Fruit fly (Drosophila melanogaster) whole organism, embryonic: ENCODE measurements around the gene hook.

Experiments
- Adf1 ChIP-seq: fragments of 200-800 bp; sonication (Bioruptor generic); IDR thresholded peaks from 2 replicates; pipeline ENCODE4 v1.3.6; 2022; ENCODE audit warnings: missing biosample characterization, missing genetic modification characterization
- Antp ChIP-seq: fragments of 200-800 bp; sonication (Bioruptor generic); optimal IDR thresholded peaks from 3 replicates; lab custom pipeline; 2016; ENCODE audit warnings: missing biosample characterization, missing genetic modification characterization
- CG10431 ChIP-seq: fragments of 200-800 bp; sonication (Bioruptor generic); optimal IDR thresholded peaks from 3 replicates; lab custom pipeline; 2018; ENCODE audit warnings: missing biosample characterization, mild to moderate bottlenecking, missing genetic modification characterization
- CG11504 ChIP-seq: fragments of 200-800 bp; sonication (Bioruptor generic); optimal IDR thresholded peaks from 3 replicates; lab custom pipeline; 2019; ENCODE audit warnings: missing biosample characterization, mild to moderate bottlenecking, missing genetic modification characterization, moderate library complexity
- CG12236 ChIP-seq: fragments of 200-800 bp; sonication (Bioruptor generic); optimal IDR thresholded peaks from 2 replicates; lab custom pipeline; 2016; ENCODE audit warnings: missing biosample characterization, missing genetic modification characterization
- CG12391 ChIP-seq: fragments of 200-800 bp; sonication (Bioruptor generic); optimal IDR thresholded peaks from 3 replicates; lab custom pipeline; 2018; ENCODE audit warnings: missing biosample characterization, mild to moderate bottlenecking, missing genetic modification characterization, moderate library complexity
- CG13624 ChIP-seq: fragments of 200-800 bp; sonication (Bioruptor generic); optimal IDR thresholded peaks from 2 replicates; lab custom pipeline; 2016; ENCODE audit warnings: missing biosample characterization, missing genetic modification characterization
- CG14710 ChIP-seq: fragments of 200-800 bp; sonication (Bioruptor generic); optimal IDR thresholded peaks from 3 replicates; lab custom pipeline; 2019; ENCODE audit warnings: missing biosample characterization, mild to moderate bottlenecking, missing genetic modification characterization, moderate library complexity
- CG15073 ChIP-seq: fragments of 200-800 bp; sonication (Bioruptor generic); optimal IDR thresholded peaks from 2 replicates; lab custom pipeline; 2016; ENCODE audit warnings: missing biosample characterization, missing genetic modification characterization
- CG17328 ChIP-seq: fragments of 200-800 bp; sonication (Bioruptor generic); IDR thresholded peaks from 2 replicates; pipeline ENCODE4 v1.3.6; 2022; ENCODE audit warnings: missing biosample characterization, missing genetic modification characterization
- CG17829 ChIP-seq: fragments of 200-800 bp; optimal IDR thresholded peaks from 2 replicates; lab custom pipeline; 2019; ENCODE audit warnings: missing biosample characterization, mild to moderate bottlenecking, missing genetic modification characterization, moderate library complexity
- CG3065 ChIP-seq: fragments of 200-800 bp; sonication (Bioruptor generic); optimal IDR thresholded peaks from 2 replicates; lab custom pipeline; 2016; ENCODE audit warnings: missing biosample characterization, missing genetic modification characterization
- CG4282 ChIP-seq: fragments of 200-800 bp; sonication (Bioruptor generic); optimal IDR thresholded peaks from 2 replicates; lab custom pipeline; 2016; ENCODE audit warnings: missing biosample characterization, missing genetic modification characterization
- CG5180 ChIP-seq: fragments of 200-800 bp; sonication (Bioruptor generic); optimal IDR thresholded peaks from 3 replicates; lab custom pipeline; 2017; ENCODE audit warnings: missing biosample characterization, missing genetic modification characterization, mild to moderate bottlenecking, moderate library complexity, missing genetic modification reagents
- CG6813 ChIP-seq: fragments of 200-800 bp; sonication (Bioruptor generic); optimal IDR thresholded peaks from 2 replicates; lab custom pipeline; 2017; ENCODE audit warnings: missing biosample characterization, missing genetic modification characterization, mild to moderate bottlenecking, moderate library complexity, missing genetic modification reagents
- CG9797 ChIP-seq: fragments of 200-800 bp; sonication (Bioruptor generic); optimal IDR thresholded peaks from 3 replicates; lab custom pipeline; 2018; ENCODE audit warnings: missing biosample characterization, mild to moderate bottlenecking, missing genetic modification characterization
- CHES-1-like ChIP-seq: fragments of 200-800 bp; sonication (Bioruptor generic); optimal IDR thresholded peaks from 2 replicates; lab custom pipeline; 2016; ENCODE audit warnings: missing biosample characterization, missing genetic modification characterization
- Deaf1 ChIP-seq: fragments of 200-800 bp; optimal IDR thresholded peaks from 3 replicates; lab custom pipeline; 2019; ENCODE audit warnings: missing biosample characterization, mild to moderate bottlenecking, missing genetic modification characterization, moderate library complexity
- Dll ChIP-seq: fragments of 200-800 bp; sonication (Bioruptor generic); IDR thresholded peaks from 4 replicates; pipeline ENCODE4 v1.3.6; 2022; ENCODE audit warnings: missing biosample characterization, missing genetic modification characterization; ENCODE audit not compliant: partially characterized antibody
- E2f2 ChIP-seq: fragments of 200-800 bp; sonication (Bioruptor generic); IDR thresholded peaks from 2 replicates; pipeline ENCODE4 v1.3.6; 2022; ENCODE audit warnings: missing biosample characterization, missing genetic modification characterization
- Eip74EF ChIP-seq, 2 experiments: fragments of 200-800 bp in 1 of 2; fragments of >200 bp in 1 of 2; sonication (Bioruptor generic) in 1 of 2; optimal IDR thresholded peaks; 2 replicates each; lab custom pipeline; 2017 to 2019; ENCODE audit warnings: missing biosample characterization in 2 of 2, missing genetic modification characterization in 2 of 2, mild to moderate bottlenecking in 1 of 2, moderate library complexity in 1 of 2
- Fer1 ChIP-seq: fragments of 200-800 bp; sonication (Bioruptor generic); optimal IDR thresholded peaks from 2 replicates; lab custom pipeline; 2017; ENCODE audit warnings: missing biosample characterization, mild to moderate bottlenecking, missing genetic modification characterization
- Gsc ChIP-seq: fragments of 200-800 bp; sonication (Bioruptor generic); IDR thresholded peaks from 2 replicates; pipeline ENCODE4 v1.3.6; 2022; ENCODE audit warnings: missing biosample characterization, missing genetic modification characterization
- HLH3B ChIP-seq: fragments of 200-800 bp; sonication (Bioruptor generic); IDR thresholded peaks from 2 replicates; pipeline ENCODE4 v1.3.6; 2022; ENCODE audit warnings: missing biosample characterization, missing genetic modification characterization
- HLHmδ ChIP-seq: fragments of 200-800 bp; sonication (Bioruptor generic); optimal IDR thresholded peaks from 2 replicates; lab custom pipeline; 2018; ENCODE audit warnings: missing biosample characterization, mild to moderate bottlenecking, missing genetic modification characterization, moderate library complexity
- Hmr ChIP-seq: fragments of 200-800 bp; sonication (Bioruptor generic); optimal IDR thresholded peaks from 3 replicates; lab custom pipeline; 2017; ENCODE audit warnings: mild to moderate bottlenecking, missing biosample characterization, missing genetic modification reagents, missing genetic modification characterization
- Lim3 ChIP-seq: fragments of 200-800 bp; sonication (Bioruptor generic); IDR thresholded peaks from 2 replicates; pipeline ENCODE4 v1.3.6; 2022; ENCODE audit warnings: missing biosample characterization, missing genetic modification characterization
- Meics ChIP-seq: fragments of 200-800 bp; sonication (Bioruptor generic); optimal IDR thresholded peaks from 2 replicates; lab custom pipeline; 2017; ENCODE audit warnings: missing biosample characterization, mild to moderate bottlenecking, missing genetic modification characterization
- Pdp1 ChIP-seq, 2 experiments: fragments of 200-800 bp; sonication (Bioruptor generic); optimal IDR thresholded peaks; 3 replicates each; lab custom pipeline; 2016; ENCODE audit warnings: missing biosample characterization in 2 of 2, missing genetic modification characterization in 2 of 2, mild to moderate bottlenecking in 1 of 2, moderate library complexity in 1 of 2
- Sry-β ChIP-seq: fragments of 200-800 bp; sonication (Bioruptor generic); optimal IDR thresholded peaks from 2 replicates; lab custom pipeline; 2018; ENCODE audit warnings: missing biosample characterization, mild to moderate bottlenecking, missing genetic modification characterization, moderate library complexity
- amos ChIP-seq: fragments of 200-800 bp; sonication (Bioruptor generic); IDR thresholded peaks from 2 replicates; pipeline ENCODE4 v1.3.6; 2022; ENCODE audit warnings: missing biosample characterization, missing genetic modification characterization; ENCODE audit not compliant: partially characterized antibody
- bcd ChIP-seq: fragments of 200-800 bp; sonication (Bioruptor generic); optimal IDR thresholded peaks from 2 replicates; lab custom pipeline; 2017; ENCODE audit warnings: missing biosample characterization, mild to moderate bottlenecking, missing genetic modification characterization
- bowl ChIP-seq: fragments of 200-800 bp; sonication (Bioruptor generic); IDR thresholded peaks from 2 replicates; pipeline ENCODE4 v1.3.6; 2022; ENCODE audit warnings: missing biosample characterization, missing genetic modification characterization
- cad ChIP-seq: fragments of >200 bp; optimal IDR thresholded peaks from 2 replicates; lab custom pipeline; 2017; ENCODE audit warnings: missing biosample characterization, missing genetic modification characterization
- disco-r ChIP-seq: fragments of 200-800 bp; sonication (Bioruptor generic); optimal IDR thresholded peaks from 2 replicates; lab custom pipeline; 2016; ENCODE audit warnings: missing biosample characterization, missing genetic modification characterization
- ewg ChIP-seq: fragments of 200-800 bp; sonication (Bioruptor generic); optimal IDR thresholded peaks from 3 replicates; lab custom pipeline; 2017; ENCODE audit warnings: mild to moderate bottlenecking, missing biosample characterization, missing genetic modification reagents, missing genetic modification characterization
- hbn ChIP-seq: fragments of 200-800 bp; sonication (Bioruptor generic); IDR thresholded peaks from 2 replicates; pipeline ENCODE4 v1.3.6; 2022; ENCODE audit warnings: missing biosample characterization, missing genetic modification characterization; ENCODE audit not compliant: partially characterized antibody
- jigr1 ChIP-seq: fragments of 200-800 bp; sonication (Bioruptor generic); IDR thresholded peaks from 3 replicates; pipeline ENCODE4 v1.3.6; 2022; ENCODE audit warnings: missing biosample characterization, missing genetic modification characterization
- lmd ChIP-seq: fragments of 200-800 bp; sonication (Bioruptor generic); IDR thresholded peaks from 2 replicates; pipeline ENCODE4 v1.3.6; 2022; ENCODE audit warnings: missing biosample characterization, missing genetic modification characterization
- otp ChIP-seq: fragments of 200-800 bp; sonication (Bioruptor generic); IDR thresholded peaks from 3 replicates; pipeline ENCODE4, ENCODE4 v1.3.6; 2022; ENCODE audit warnings: missing biosample characterization, missing genetic modification characterization
- schlank ChIP-seq: fragments of 200-800 bp; sonication (Bioruptor generic); optimal IDR thresholded peaks from 2 replicates; lab custom pipeline; 2018; ENCODE audit warnings: missing biosample characterization, mild to moderate bottlenecking, missing genetic modification characterization
- sens ChIP-seq: fragments of 200-800 bp; sonication (Bioruptor generic); peaks from one replicate; lab custom pipeline; 2016; ENCODE audit warnings: missing biosample characterization, missing genetic modification characterization
- sens-2 ChIP-seq: fragments of 200-800 bp; sonication (Bioruptor generic); IDR thresholded peaks from 2 replicates; pipeline ENCODE4 v1.3.6; 2022; ENCODE audit warnings: missing biosample characterization, missing genetic modification characterization
- seq ChIP-seq: fragments of 200-800 bp; sonication (Bioruptor generic); IDR thresholded peaks from 2 replicates; pipeline ENCODE4 v1.3.6; 2022; ENCODE audit warnings: missing biosample characterization, missing genetic modification characterization
- sr ChIP-seq: fragments of 200-800 bp; sonication (Bioruptor generic); IDR thresholded peaks from 3 replicates; pipeline ENCODE4 v1.3.6; 2022; ENCODE audit warnings: missing biosample characterization, missing genetic modification characterization
- tap ChIP-seq: fragments of 200-800 bp; optimal IDR thresholded peaks from 3 replicates; lab custom pipeline; 2019; ENCODE audit warnings: missing biosample characterization, mild to moderate bottlenecking, missing genetic modification characterization, moderate library complexity
- tx ChIP-seq: fragments of 200-800 bp; sonication (Bioruptor generic); optimal IDR thresholded peaks from 2 replicates; lab custom pipeline; 2016; ENCODE audit warnings: missing biosample characterization, missing genetic modification characterization
- wor ChIP-seq: fragments of 200-800 bp; sonication (Bioruptor generic); IDR thresholded peaks from 2 replicates; pipeline ENCODE4 v1.3.6; 2022; ENCODE audit warnings: missing biosample characterization, missing genetic modification characterization
- zfh2 ChIP-seq: fragments of 200-800 bp; sonication (Bioruptor generic); optimal IDR thresholded peaks from 2 replicates; lab custom pipeline; 2016; ENCODE audit warnings: missing biosample characterization, missing genetic modification characterization

hook gene

DNA sequence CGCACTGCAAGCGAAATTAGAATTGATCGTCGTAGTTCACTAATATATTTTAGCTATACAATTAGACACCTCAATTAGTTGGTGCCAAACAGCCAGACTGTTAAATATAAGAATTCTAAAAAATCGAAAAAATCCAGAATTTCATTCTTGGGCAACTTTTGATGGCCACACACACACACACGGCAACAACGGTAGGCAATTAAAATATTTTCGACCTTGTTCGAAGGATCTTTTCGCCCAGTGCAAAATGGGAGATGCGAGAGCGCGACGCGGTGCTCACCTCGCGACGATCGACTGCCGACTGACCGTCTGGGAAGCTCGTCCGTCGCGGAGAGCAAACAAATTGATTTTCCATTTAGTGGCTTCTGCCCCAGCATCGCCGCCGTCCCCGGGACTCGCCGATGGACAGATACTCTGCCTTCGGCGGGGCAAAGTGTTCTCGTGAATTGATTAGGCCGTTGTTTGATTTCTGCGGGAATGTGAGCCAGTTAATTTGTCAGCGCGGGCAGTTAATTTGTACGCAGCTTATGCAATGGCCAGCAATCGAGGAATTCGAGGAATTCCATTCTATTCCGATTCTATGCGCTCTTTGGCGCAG, 36.3 kb upstream of the hook start, which contains the start of gene CG10702 (continued):
- no peak for TF ChIP-seq Adf1 (GFP tag; lab: Robert Waterston, UW)
- no peak for TF ChIP-seq CHES-1-like (GFP tag; lab: Kevin White, UChicago)
- TF ChIP-seq tx (GFP tag; lab: Kevin White, UChicago) = no peak
- TF ChIP-seq CG13624 = no peak
- no peak for TF ChIP-seq tap (tag; lab: Kevin White, UChicago)
- TF ChIP-seq disco-r = no peak
- no peak for TF ChIP-seq CG5180 (GFP tag; lab: Kevin White, UChicago)
- TF ChIP-seq CG17328 = 0 out of 2 replicates have a peak, but pooled peaks have one; percentile 20
- peak; percentile 31 for TF ChIP-seq zfh2 (GFP tag; lab: Kevin White, UChicago)
- TF ChIP-seq Pdp1 (GFP tag; optimal IDR thresholded peaks at IDR 0.05; lab: Kevin White, UChicago) = no peak
- 0 out of 3 replicates have a peak, but pooled peaks have one; percentile 19 for TF ChIP-seq otp (GFP tag; lab: Robert Waterston, UW)
- peak; percentile 21 for TF ChIP-seq Deaf1
- peak; percentile 28 for TF ChIP-seq lmd (GFP tag; lab: Robert Waterston, UW)
- TF ChIP-seq bcd (GFP tag; lab: Kevin White, UChicago) = peak; percentile 20
- no peak for TF ChIP-seq schlank
- TF ChIP-seq Meics (GFP tag; lab: Kevin White, UChicago) = no peak
- TF ChIP-seq CG4282 (GFP tag; lab: Kevin White, UChicago) = no peak
- peak; percentile 51 for TF ChIP-seq sens (GFP tag; lab: Kevin White, UChicago)
- TF ChIP-seq ewg (GFP tag; lab: Kevin White, UChicago) = no peak

DNA sequence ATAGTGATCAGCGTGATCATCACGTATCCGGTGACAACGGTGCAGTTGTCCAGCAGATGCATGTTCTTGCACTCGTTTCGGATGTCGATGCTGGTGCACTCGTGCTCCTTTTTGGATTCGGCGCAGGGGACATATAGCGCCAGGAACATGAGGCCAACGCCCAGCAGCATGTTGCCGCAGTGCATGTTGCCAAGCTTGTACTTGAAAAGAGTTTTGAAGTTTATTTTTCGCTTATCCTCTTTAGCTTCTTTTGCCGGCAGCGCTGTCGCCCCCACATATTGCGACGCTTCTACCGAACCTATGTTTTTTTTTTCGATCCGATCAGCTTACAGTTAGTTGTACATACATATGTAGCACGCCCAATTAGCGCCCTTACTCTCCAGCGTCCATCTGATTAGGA, 35.1 kb upstream of the hook start:
- TF ChIP-seq CG9797 (GFP tag; lab: Kevin White, UChicago) (no peak), HLH3B (GFP tag; lab: Robert Waterston, UW) (0 out of 2 replicates have a peak, but pooled peaks have one; percentile 7), cad (GFP tag; lab: Kevin White, UChicago) (no peak), CG11504 (peak; percentile 94), Dll (0 out of 4 replicates have a peak, but pooled peaks have one; percentile 39), Lim3 (peak; percentile 36; the same call in 1 of the 2 replicates)

DNA sequence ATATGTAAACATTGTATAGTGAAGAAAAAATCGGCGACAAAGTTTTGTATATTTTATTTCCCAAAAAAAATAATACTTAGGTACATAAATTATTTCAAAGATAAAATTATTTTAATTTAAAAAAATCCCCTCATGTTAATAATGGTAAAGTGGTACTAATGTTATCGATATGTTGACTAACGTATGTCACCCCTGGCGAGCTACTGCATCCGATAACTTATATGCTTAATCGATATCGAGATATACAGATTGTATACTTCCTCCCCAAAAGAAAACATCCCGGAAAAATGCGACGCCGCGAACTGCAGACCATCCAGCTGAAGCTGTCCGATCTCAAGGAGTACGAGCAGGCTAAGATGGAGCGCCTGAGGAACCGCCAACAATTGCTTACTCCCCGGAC, 31.4 kb upstream of the hook start, which contains the start of gene CG17343:
Gene CG17343, plus strand, starts transcription at position 224 of the 400 bp plus-strand sequence.
- peak; percentile 53 for TF ChIP-seq E2f2
- no peak for TF ChIP-seq Sry-β
- TF ChIP-seq Antp (GFP tag; lab: Kevin White, UChicago) = no peak
- TF ChIP-seq CG17829 (tag; lab: Kevin White, UChicago) = no peak
- TF ChIP-seq hbn (GFP tag; lab: Robert Waterston, UW) = peak; percentile 79
- TF ChIP-seq HLHmδ (GFP tag; lab: Kevin White, UChicago) = no peak
- TF ChIP-seq CG6813 (GFP tag; lab: Kevin White, UChicago) = no peak
- peak; percentile 24 for TF ChIP-seq CG14710
- no peak for TF ChIP-seq Gsc (GFP tag; lab: Robert Waterston, UW)
- TF ChIP-seq CG15073 = no peak
- TF ChIP-seq CG10431 (GFP tag; lab: Kevin White, UChicago) = no peak
- TF ChIP-seq Eip74EF (GFP tag; optimal IDR thresholded peaks at IDR 0.05; lab: Kevin White, UChicago) = no peak
- no peak for TF ChIP-seq sens-2 (GFP tag; lab: Robert Waterston, UW)
- TF ChIP-seq Hmr = no peak
- TF ChIP-seq CG3065 (GFP tag; lab: Kevin White, UChicago) = no peak
- TF ChIP-seq jigr1 (GFP tag; lab: Robert Waterston, UW) = no peak
- no peak for TF ChIP-seq Fer1
- no peak for TF ChIP-seq bowl
- TF ChIP-seq sr (GFP tag; lab: Robert Waterston, UW) = no peak
- TF ChIP-seq amos = peak; percentile 86
- TF ChIP-seq CG12236 = no peak
- TF ChIP-seq seq (GFP tag; lab: Robert Waterston, UW) = no peak
- TF ChIP-seq wor (GFP tag; lab: Robert Waterston, UW) = no peak
- TF ChIP-seq CG12391 = no peak
